Worm (Caenorhabditis elegans) whole organism, early embryonic: ENCODE data around the gene egli-1.

Experiments used
- B0310.2 ChIP-seq: sonication (generic microtip); optimal IDR thresholded peaks from 2 replicates; lab custom pipeline; 2016; ENCODE audit warnings: mild to moderate bottlenecking, missing genetic modification characterization, missing compliant biosample characterization
- F13C5.2 ChIP-seq: sonication (generic microtip); optimal IDR thresholded peaks from 2 replicates; lab custom pipeline; 2017; ENCODE audit warnings: mild to moderate bottlenecking, missing genetic modification characterization, inconsistent platforms, missing compliant biosample characterization
- aly-1 ChIP-seq: sonication (generic microtip); optimal IDR thresholded peaks from 2 replicates; lab custom pipeline; 2016; ENCODE audit warnings: missing genetic modification characterization, missing compliant biosample characterization
- ama-1 ChIP-seq: fragments of 150-350 bp; optimal IDR thresholded peaks from 2 replicates; lab custom pipeline; 2014
- ceh-13 ChIP-seq: fragments of 200-800 bp; sonication (Bioruptor generic); optimal IDR thresholded peaks from 2 replicates; lab custom pipeline; 2018; ENCODE audit warnings: mild to moderate bottlenecking, missing genetic modification characterization, missing compliant biosample characterization
- ceh-36 ChIP-seq: sonication (generic microtip); optimal IDR thresholded peaks from 2 replicates; lab custom pipeline; 2016; ENCODE audit warnings: missing genetic modification characterization, inconsistent platforms, missing compliant biosample characterization
- ets-7 ChIP-seq: sonication (generic microtip); optimal IDR thresholded peaks from 2 replicates; lab custom pipeline; 2016; ENCODE audit warnings: missing genotype, missing genetic modification characterization, missing compliant biosample characterization
- flt-1 ChIP-seq: fragments of 200-800 bp; sonication (Bioruptor generic); IDR thresholded peaks from 2 replicates; pipeline ENCODE4 v1.3.6; 2022; ENCODE audit warnings: missing genetic modification characterization, missing compliant biosample characterization
- hmbx-1 ChIP-seq: sonication (generic microtip); optimal IDR thresholded peaks from 2 replicates; lab custom pipeline; 2016; ENCODE audit warnings: mild to moderate bottlenecking, missing genetic modification characterization, missing compliant biosample characterization
- hmg-4 ChIP-seq: fragments of 200-800 bp; sonication (Bioruptor generic); optimal IDR thresholded peaks from 2 replicates; lab custom pipeline; 2018; ENCODE audit warnings: mild to moderate bottlenecking, missing genetic modification characterization, missing compliant biosample characterization
- hnd-1 ChIP-seq: sonication (generic microtip); optimal IDR thresholded peaks from 2 replicates; lab custom pipeline; 2016; ENCODE audit warnings: missing genetic modification characterization, missing compliant biosample characterization
- pes-1 ChIP-seq: fragments of 200-800 bp; sonication (Bioruptor generic); IDR thresholded peaks from 2 replicates; pipeline ENCODE4 v1.3.6; 2022; ENCODE audit warnings: missing genetic modification reagents, missing genetic modification characterization, missing compliant biosample characterization
- scrt-1 ChIP-seq: fragments of 200-800 bp; sonication (Bioruptor generic); IDR thresholded peaks from 2 replicates; pipeline ENCODE4 v1.3.6; 2022; ENCODE audit warnings: missing genetic modification characterization, missing compliant biosample characterization
- sea-1 ChIP-seq: fragments of 200-800 bp; sonication (Bioruptor generic); conservative IDR thresholded peaks from 2 replicates; pipeline ENCODE4 v1.3.6; 2022; ENCODE audit warnings: missing genetic modification characterization, missing compliant biosample characterization
- tbx-11 ChIP-seq: fragments of 200-800 bp; sonication (Bioruptor generic); IDR thresholded peaks from 2 replicates; pipeline ENCODE4 v1.3.6; 2022; ENCODE audit warnings: missing genetic modification characterization, missing compliant biosample characterization
- tbx-37 ChIP-seq: fragments of 200-800 bp; sonication (Bioruptor generic); conservative IDR thresholded peaks from 2 replicates; pipeline ENCODE4 v1.3.6; 2022; ENCODE audit warnings: missing genetic modification reagents, missing genetic modification characterization, missing compliant biosample characterization
- tra-4 ChIP-seq: sonication (generic microtip); optimal IDR thresholded peaks from 2 replicates; lab custom pipeline; 2017; ENCODE audit warnings: missing genetic modification characterization, missing compliant biosample characterization

egli-1 gene

DNA sequence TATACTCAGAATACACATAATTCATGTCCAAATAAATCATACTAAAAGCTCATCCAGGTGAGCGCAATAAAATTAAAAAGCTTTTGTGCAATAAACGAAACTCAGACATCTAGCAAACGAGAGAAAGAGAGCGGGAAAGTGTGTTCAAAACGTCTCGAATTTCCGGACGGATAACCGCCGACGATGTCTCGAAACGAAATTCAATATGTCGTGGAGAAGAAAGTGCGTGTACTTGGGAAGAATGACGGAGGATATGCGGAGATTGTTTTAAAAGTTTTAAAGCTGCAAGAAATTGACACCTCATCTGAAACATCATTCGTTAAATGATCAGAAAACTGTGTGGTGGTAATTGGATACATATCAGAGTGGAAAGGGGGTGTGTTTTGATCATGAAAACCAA, 9.0 kb upstream of the egli-1 start:
- no peak for TF ChIP-seq flt-1 (GFP tag; lab: Robert Waterston, UW)
- no peak for TF ChIP-seq pes-1 (GFP tag; lab: Robert Waterston, UW)
- TF ChIP-seq ceh-36 (tag; lab: Kevin White, UChicago), result no peak
- no peak for TF ChIP-seq F13C5.2 (tag; lab: Kevin White, UChicago)
- TF ChIP-seq hmbx-1 (tag; lab: Kevin White, UChicago), result no peak
- TF ChIP-seq tbx-37 (GFP tag; lab: Robert Waterston, UW), result no peak
- no peak for TF ChIP-seq scrt-1 (GFP tag; lab: Robert Waterston, UW)
- TF ChIP-seq hmg-4 (GFP tag; lab: Kevin White, UChicago), result no peak
- no peak for TF ChIP-seq ceh-13 (GFP tag; lab: Kevin White, UChicago)
- no peak for TF ChIP-seq tbx-11
- no peak for TF ChIP-seq ama-1
- TF ChIP-seq tra-4 (tag; lab: Kevin White, UChicago), result no peak

DNA sequence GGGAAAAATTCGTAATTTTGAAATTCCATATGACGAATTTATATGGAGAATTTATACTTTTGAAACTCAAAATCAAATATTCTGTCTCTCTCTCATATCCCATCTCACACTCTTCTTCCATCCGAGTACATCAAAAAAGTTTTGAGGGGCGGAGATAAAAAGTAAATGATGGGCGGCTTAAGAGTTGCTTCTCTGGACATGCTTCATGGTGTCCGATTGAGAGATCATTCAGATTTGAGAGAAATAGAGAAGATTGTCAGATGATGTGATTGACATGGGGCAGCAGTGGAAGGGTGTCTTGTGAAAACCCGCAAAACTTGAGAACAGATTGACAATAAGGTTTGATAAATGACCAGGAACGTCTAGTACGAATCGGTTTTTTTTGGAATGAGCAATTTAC, 8.1 kb upstream of the egli-1 start:
- TF ChIP-seq ceh-36 (tag; lab: Kevin White, UChicago) (no peak), tra-4 (tag; lab: Kevin White, UChicago) (no peak)

DNA sequence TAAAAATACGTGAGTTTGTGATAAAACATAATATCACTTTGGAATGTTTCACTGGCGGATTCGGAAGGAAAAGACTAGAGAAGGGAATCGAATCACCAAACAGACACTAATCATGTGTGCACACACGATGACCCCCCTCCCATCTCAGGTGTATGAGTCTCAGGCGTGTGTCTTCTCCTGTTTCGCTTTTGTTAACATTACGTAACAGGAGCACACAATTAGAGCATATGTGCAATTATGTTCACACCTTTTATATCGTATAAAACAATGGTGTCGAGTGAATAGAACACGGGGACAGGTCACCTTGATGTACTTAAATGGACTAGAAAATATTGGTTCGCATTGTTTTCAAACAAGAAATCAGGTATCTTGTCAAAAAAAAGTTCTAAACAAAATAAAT, 7.0 kb upstream of the egli-1 start:
- TF ChIP-seq ama-1, result no peak
- peak; percentile 25 for TF ChIP-seq hmg-4 (GFP tag; lab: Kevin White, UChicago)
- TF ChIP-seq B0310.2 (tag; lab: Kevin White, UChicago), result no peak

DNA sequence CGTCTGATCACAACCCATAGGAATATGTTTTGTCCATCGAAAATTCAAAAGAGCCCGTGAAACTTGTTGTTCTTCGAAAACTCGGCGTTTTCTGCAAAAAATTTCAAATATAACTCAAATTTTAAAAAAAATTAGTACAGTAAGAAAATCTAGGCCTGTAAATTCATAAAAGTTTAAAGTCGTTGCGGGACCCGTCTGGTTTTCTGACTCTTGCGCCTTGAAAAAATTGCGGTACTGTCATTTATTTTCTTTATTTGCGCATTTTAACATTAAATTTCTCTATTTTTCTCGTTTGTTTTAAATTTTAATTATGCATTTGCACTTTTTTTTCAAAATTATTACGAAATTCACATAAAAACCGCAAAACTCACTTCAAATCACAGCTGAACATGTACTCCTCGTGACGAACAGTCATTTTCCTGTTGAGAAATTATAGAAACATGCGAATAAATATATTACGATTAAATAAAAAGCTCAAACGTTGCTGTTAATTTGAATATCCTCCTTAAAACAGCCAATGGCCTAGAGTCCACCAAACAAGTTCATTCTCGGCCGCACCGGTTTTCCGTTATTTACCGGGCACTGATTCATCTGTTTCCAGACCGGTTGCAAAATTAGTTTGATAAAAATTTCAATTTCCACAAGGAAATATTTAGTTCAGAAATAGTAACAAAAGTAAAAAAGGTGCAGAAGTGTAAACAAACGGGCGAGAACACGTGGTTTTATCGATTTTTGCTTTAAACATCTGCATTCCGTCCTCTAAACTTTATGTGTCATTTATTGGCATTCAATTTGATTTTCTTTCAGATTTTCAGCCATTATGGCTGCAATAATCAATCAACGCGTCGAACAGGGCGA, 4.5 kb upstream of the egli-1 start, which contains the start of the genes csa-1 and wdfy-2:
TSS of gene csa-1 (minus strand) at position 669 of the 858 bp plus-strand sequence.
TSS of gene wdfy-2 (plus strand) at position 808 of the 858 bp plus-strand sequence.
- no peak for TF ChIP-seq pes-1 (GFP tag; lab: Robert Waterston, UW)
- no peak for TF ChIP-seq tra-4 (tag; lab: Kevin White, UChicago)
- no peak for TF ChIP-seq ceh-36 (tag; lab: Kevin White, UChicago)
- no peak for TF ChIP-seq tbx-11
- TF ChIP-seq ets-7, result no peak
- TF ChIP-seq ceh-13 (GFP tag; lab: Kevin White, UChicago), result no peak
- TF ChIP-seq sea-1 (GFP tag; lab: Robert Waterston, UW), result no peak
- TF ChIP-seq F13C5.2 (tag; lab: Kevin White, UChicago), result no peak
- no peak for TF ChIP-seq scrt-1 (GFP tag; lab: Robert Waterston, UW)
- TF ChIP-seq tbx-37 (GFP tag; lab: Robert Waterston, UW), result no peak
- TF ChIP-seq aly-1 (tag; lab: Kevin White, UChicago), result no peak

DNA sequence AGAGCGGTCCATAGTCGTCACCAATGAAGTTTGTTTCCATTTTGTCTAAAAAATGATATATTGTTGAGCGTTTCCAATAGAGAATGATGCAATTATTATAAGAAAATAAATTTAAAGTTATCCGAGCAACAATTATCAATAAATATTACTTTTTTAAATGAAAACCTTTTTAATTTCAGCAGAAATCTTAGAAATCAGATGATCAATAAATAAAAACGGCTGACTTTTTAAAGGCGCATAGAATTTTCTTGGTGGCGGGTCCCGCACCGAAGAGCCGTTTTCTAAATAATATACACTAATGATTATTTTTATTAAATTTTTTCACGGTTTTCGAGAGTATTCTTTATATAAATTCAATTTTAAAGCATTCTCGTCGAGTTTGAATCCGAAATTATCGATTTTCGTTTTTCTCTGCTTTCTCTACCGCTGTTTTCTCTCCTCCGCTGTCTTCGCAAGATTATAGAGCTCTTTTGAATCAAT, 850 bp upstream of the egli-1 start, which contains the start of gene rab-39:
TSS of gene rab-39 (minus strand) at position 51 of the 480 bp plus-strand sequence.
- TF ChIP-seq tbx-11, result no peak
- no peak for TF ChIP-seq tbx-37 (GFP tag; lab: Robert Waterston, UW)
- peak; percentile 2 for TF ChIP-seq F13C5.2 (tag; lab: Kevin White, UChicago)
- no peak for TF ChIP-seq ceh-36 (tag; lab: Kevin White, UChicago)

DNA sequence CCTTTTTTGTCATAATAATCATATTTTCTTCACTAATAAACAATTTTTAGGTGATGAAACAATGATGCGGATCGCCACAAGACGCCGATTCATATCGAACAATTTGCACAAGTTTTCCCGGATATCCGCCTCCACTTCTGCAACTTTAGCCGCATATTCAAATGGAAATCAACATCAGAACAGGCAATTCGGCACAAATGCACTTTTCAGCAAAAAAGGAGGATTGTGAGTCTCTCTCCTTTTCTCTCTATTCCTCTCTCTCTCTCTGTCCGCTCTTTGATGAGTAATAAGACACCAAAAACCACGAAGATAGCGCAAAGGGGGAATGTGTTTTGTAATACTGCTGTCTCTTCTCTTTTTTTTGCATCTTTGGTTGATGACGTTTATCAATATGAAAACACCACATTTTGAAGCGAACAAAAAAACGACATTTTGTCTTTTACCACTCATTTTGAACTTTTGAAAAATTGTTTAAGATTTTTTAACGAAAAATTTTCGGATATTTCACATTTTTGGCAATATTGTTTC, 1.1 kb downstream of the egli-1 start, which contains the start of gene eat-3:
TSS of gene eat-3 (plus strand) at position 51 of the 528 bp plus-strand sequence.
- TF ChIP-seq sea-1 (GFP tag; lab: Robert Waterston, UW) (no peak), hnd-1 (no peak), hmg-4 (GFP tag; lab: Kevin White, UChicago) (no peak), ceh-36 (tag; lab: Kevin White, UChicago) (no peak), ceh-13 (GFP tag; lab: Kevin White, UChicago) (no peak), ama-1 (no peak), aly-1 (tag; lab: Kevin White, UChicago) (no peak), B0310.2 (tag; lab: Kevin White, UChicago) (no peak), flt-1 (GFP tag; lab: Robert Waterston, UW) (no peak), tra-4 (tag; lab: Kevin White, UChicago) (no peak), F13C5.2 (tag; lab: Kevin White, UChicago) (no peak), tbx-37 (GFP tag; lab: Robert Waterston, UW) (no peak), scrt-1 (GFP tag; lab: Robert Waterston, UW) (no peak), tbx-11 (no peak), ets-7 (no peak), hmbx-1 (tag; lab: Kevin White, UChicago) (no peak), pes-1 (GFP tag; lab: Robert Waterston, UW) (no peak)

DNA sequence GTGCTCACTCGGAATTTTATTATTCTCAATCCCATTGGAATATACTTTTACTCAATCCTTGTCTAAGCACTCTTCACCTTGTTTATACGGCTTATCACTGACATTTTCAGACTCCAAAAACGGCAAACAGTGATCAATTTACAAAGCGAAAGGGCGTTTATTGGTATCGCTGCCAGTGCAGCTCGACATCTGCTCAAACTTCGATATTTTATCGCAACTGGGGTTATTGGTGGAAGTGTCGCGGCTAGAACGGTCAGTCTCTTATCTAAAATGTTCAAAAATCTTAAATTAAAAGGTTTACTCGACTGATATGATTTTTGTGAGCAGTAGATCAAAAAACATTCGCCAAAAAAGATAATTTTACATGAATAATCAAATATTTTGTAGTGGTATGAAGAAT, 1.8 kb downstream of the egli-1 start:
- no peak for TF ChIP-seq tbx-37 (GFP tag; lab: Robert Waterston, UW)
- no peak for TF ChIP-seq tbx-11
- no peak for TF ChIP-seq tra-4 (tag; lab: Kevin White, UChicago)
- no peak for TF ChIP-seq ama-1
- no peak for TF ChIP-seq ets-7
- no peak for TF ChIP-seq sea-1 (GFP tag; lab: Robert Waterston, UW)
- TF ChIP-seq ceh-36 (tag; lab: Kevin White, UChicago), result no peak
- no peak for TF ChIP-seq B0310.2 (tag; lab: Kevin White, UChicago)
- no peak for TF ChIP-seq F13C5.2 (tag; lab: Kevin White, UChicago)
- TF ChIP-seq hnd-1, result no peak
